Fruit fly (Drosophila melanogaster) whole organism, embryonic: ENCODE results near the gene Pex5.
A peak's percentile ranks its signal among the peaks of the same experiment; 100 is the strongest.

Experiments used
- Atf6 ChIP-seq: fragments of 200-800 bp; sonication (Bioruptor generic); IDR thresholded peaks from 2 replicates; pipeline ENCODE4 v1.3.6; 2022; ENCODE audit warnings: missing biosample characterization, missing genetic modification characterization
- Blimp-1 ChIP-seq: fragments of 200-800 bp; sonication (Bioruptor generic); optimal IDR thresholded peaks from 3 replicates; lab custom pipeline; 2018; ENCODE audit warnings: missing biosample characterization, missing genetic modification characterization, mild to moderate bottlenecking, moderate library complexity, missing genetic modification reagents
- CG10147 ChIP-seq: fragments of 200-800 bp; sonication (Bioruptor generic); optimal IDR thresholded peaks from 2 replicates; lab custom pipeline; 2019; ENCODE audit warnings: missing biosample characterization, mild to moderate bottlenecking, missing genetic modification characterization, moderate library complexity
- CG10209 ChIP-seq: fragments of 200-800 bp; sonication (Bioruptor generic); optimal IDR thresholded peaks from 3 replicates; lab custom pipeline; 2017; ENCODE audit warnings: missing biosample characterization, mild to moderate bottlenecking, missing genetic modification characterization, missing genetic modification reagents
- CG11504 ChIP-seq: fragments of 200-800 bp; sonication (Bioruptor generic); optimal IDR thresholded peaks from 3 replicates; lab custom pipeline; 2019; ENCODE audit warnings: missing biosample characterization, mild to moderate bottlenecking, missing genetic modification characterization, moderate library complexity
- CG12744 ChIP-seq: fragments of 200-800 bp; sonication (Bioruptor generic); optimal IDR thresholded peaks from 2 replicates; lab custom pipeline; 2016; ENCODE audit warnings: missing biosample characterization, missing genetic modification characterization
- CG13894 ChIP-seq: fragments of 200-800 bp; sonication (Bioruptor generic); optimal IDR thresholded peaks from 3 replicates; lab custom pipeline; 2018; ENCODE audit warnings: missing biosample characterization, mild to moderate bottlenecking, missing genetic modification characterization, moderate library complexity
- CG15514 ChIP-seq: fragments of 200-800 bp; sonication (Bioruptor generic); optimal IDR thresholded peaks from 3 replicates; lab custom pipeline; 2017; ENCODE audit warnings: missing biosample characterization, missing genetic modification characterization, mild to moderate bottlenecking, moderate library complexity, missing genetic modification reagents
- CG18599 ChIP-seq: fragments of 200-800 bp; sonication (Bioruptor generic); optimal IDR thresholded peaks from 3 replicates; lab custom pipeline; 2017; ENCODE audit warnings: missing biosample characterization, missing genetic modification characterization, mild to moderate bottlenecking, moderate library complexity, missing genetic modification reagents
- CG2678 ChIP-seq: fragments of 200-800 bp; sonication (Bioruptor generic); optimal IDR thresholded peaks from 3 replicates; lab custom pipeline; 2019; ENCODE audit warnings: missing biosample characterization, mild to moderate bottlenecking, missing genetic modification characterization, moderate library complexity
- CG2889 ChIP-seq: fragments of 200-800 bp; sonication (Bioruptor generic); IDR thresholded peaks from 3 replicates; pipeline ENCODE4 v1.3.6; 2022; ENCODE audit warnings: missing biosample characterization, missing genetic modification characterization
- CG30020 ChIP-seq: fragments of 200-800 bp; optimal IDR thresholded peaks from 2 replicates; lab custom pipeline; 2019; ENCODE audit warnings: missing biosample characterization, mild to moderate bottlenecking, missing genetic modification characterization, moderate library complexity
- CG30431 ChIP-seq: fragments of 200-800 bp; sonication (Bioruptor generic); optimal IDR thresholded peaks from 2 replicates; lab custom pipeline; 2017; ENCODE audit warnings: missing biosample characterization, missing genetic modification characterization
- CG32532 ChIP-seq: fragments of 200-800 bp; sonication (Bioruptor generic); IDR thresholded peaks from 2 replicates; pipeline ENCODE4 v1.3.6; 2022; ENCODE audit warnings: missing biosample characterization, missing genetic modification characterization
- CG32772 ChIP-seq: fragments of 200-800 bp; sonication (Bioruptor generic); IDR thresholded peaks from 2 replicates; pipeline ENCODE4 v1.3.6; 2022; ENCODE audit warnings: missing biosample characterization, missing genetic modification characterization
- CG3407 ChIP-seq: fragments of 200-800 bp; sonication (Bioruptor generic); optimal IDR thresholded peaks from 2 replicates; lab custom pipeline; 2018; ENCODE audit warnings: missing biosample characterization, mild to moderate bottlenecking, missing genetic modification characterization
- CG4617 ChIP-seq: fragments of 200-800 bp; sonication (Bioruptor generic); optimal IDR thresholded peaks from 3 replicates; lab custom pipeline; 2016; ENCODE audit warnings: missing biosample characterization, missing genetic modification characterization, borderline replicate concordance
- CG6791 ChIP-seq: fragments of 200-800 bp; sonication (Bioruptor generic); IDR thresholded peaks from 3 replicates; pipeline ENCODE4 v1.3.6; 2022; ENCODE audit warnings: missing biosample characterization, missing genetic modification characterization; ENCODE audit not compliant: partially characterized antibody
- CG9932 ChIP-seq: fragments of 200-800 bp; sonication (Bioruptor generic); IDR thresholded peaks from 2 replicates; pipeline ENCODE4 v1.3.6; 2022; ENCODE audit warnings: missing biosample characterization, missing genetic modification characterization
- CoRest ChIP-seq: fragments of 200-800 bp; sonication (Bioruptor generic); optimal IDR thresholded peaks from 3 replicates; lab custom pipeline; 2018; ENCODE audit warnings: missing biosample characterization, mild to moderate bottlenecking, missing genetic modification characterization, moderate library complexity
- Dad ChIP-seq: fragments of 200-800 bp; sonication (Bioruptor generic); optimal IDR thresholded peaks from 3 replicates; lab custom pipeline; 2016; ENCODE audit warnings: missing biosample characterization, missing genetic modification characterization
- Dfd ChIP-seq, 2 experiments: fragments of >200 bp; optimal IDR thresholded peaks; 2 replicates each; lab custom pipeline; 2017; ENCODE audit warnings: missing biosample characterization in 2 of 2, missing genetic modification characterization in 2 of 2
- Ets65A ChIP-seq: fragments of 200-800 bp; sonication (Bioruptor generic); peaks from one replicate; lab custom pipeline; 2016; ENCODE audit warnings: missing biosample characterization, missing genetic modification characterization
- Hmr ChIP-seq: fragments of 200-800 bp; sonication (Bioruptor generic); optimal IDR thresholded peaks from 3 replicates; lab custom pipeline; 2017; ENCODE audit warnings: mild to moderate bottlenecking, missing biosample characterization, missing genetic modification reagents, missing genetic modification characterization
- Hmx ChIP-seq: fragments of 200-800 bp; sonication (Bioruptor generic); optimal IDR thresholded peaks from 2 replicates; lab custom pipeline; 2016; ENCODE audit warnings: missing biosample characterization, missing genetic modification characterization
- Hr39 ChIP-seq: fragments of >200 bp; optimal IDR thresholded peaks from 2 replicates; lab custom pipeline; 2017
- Mad ChIP-seq: fragments of 200-800 bp; sonication (Bioruptor generic); optimal IDR thresholded peaks from 2 replicates; lab custom pipeline; 2016; ENCODE audit warnings: missing biosample characterization, missing genetic modification characterization
- PHDP ChIP-seq: fragments of 200-800 bp; sonication (Bioruptor generic); optimal IDR thresholded peaks from 3 replicates; lab custom pipeline; 2018; ENCODE audit warnings: missing biosample characterization, mild to moderate bottlenecking, missing genetic modification characterization, moderate library complexity
- Pdp1 ChIP-seq, 2 experiments: fragments of 200-800 bp; sonication (Bioruptor generic); optimal IDR thresholded peaks; 3 replicates each; lab custom pipeline; 2016; ENCODE audit warnings: missing biosample characterization in 2 of 2, missing genetic modification characterization in 2 of 2, mild to moderate bottlenecking in 1 of 2, moderate library complexity in 1 of 2
- Ptx1 ChIP-seq: fragments of 200-800 bp; sonication (Bioruptor generic); IDR thresholded peaks from 2 replicates; pipeline ENCODE4 v1.3.6; 2022; ENCODE audit warnings: missing biosample characterization, missing genetic modification characterization
- Tbp ChIP-seq: fragments of >200 bp; optimal IDR thresholded peaks from 2 replicates; lab custom pipeline; 2018; ENCODE audit warnings: missing biosample characterization, missing genetic modification characterization
- ac ChIP-seq: fragments of 200-800 bp; sonication (Bioruptor generic); optimal IDR thresholded peaks from 3 replicates; lab custom pipeline; 2017; ENCODE audit warnings: missing biosample characterization, mild to moderate bottlenecking, missing genetic modification characterization
- amos ChIP-seq: fragments of 200-800 bp; sonication (Bioruptor generic); IDR thresholded peaks from 2 replicates; pipeline ENCODE4 v1.3.6; 2022; ENCODE audit warnings: missing biosample characterization, missing genetic modification characterization; ENCODE audit not compliant: partially characterized antibody
- bab2 ChIP-seq: fragments of 200-800 bp; sonication (Bioruptor generic); optimal IDR thresholded peaks from 2 replicates; lab custom pipeline; 2016; ENCODE audit warnings: missing biosample characterization, missing genetic modification characterization
- br ChIP-seq: fragments of >200 bp; optimal IDR thresholded peaks from 2 replicates; lab custom pipeline; 2017
- crol ChIP-seq: fragments of 200-800 bp; sonication (Bioruptor generic); IDR thresholded peaks from 2 replicates; pipeline ENCODE4 v1.3.6; 2022; ENCODE audit warnings: missing biosample characterization, missing genetic modification characterization
- dan ChIP-seq: fragments of 200-800 bp; sonication (Bioruptor generic); IDR thresholded peaks from 2 replicates; pipeline ENCODE4 v1.3.6; 2022; ENCODE audit warnings: missing biosample characterization, missing genetic modification characterization
- eyg ChIP-seq: fragments of 200-800 bp; sonication (Bioruptor generic); optimal IDR thresholded peaks from 3 replicates; lab custom pipeline; 2016; ENCODE audit warnings: missing biosample characterization, missing genetic modification characterization
- gem ChIP-seq: fragments of 200-800 bp; sonication (Bioruptor generic); optimal IDR thresholded peaks from 2 replicates; lab custom pipeline; 2019; ENCODE audit warnings: missing biosample characterization, mild to moderate bottlenecking, missing genetic modification characterization, moderate library complexity
- hth ChIP-seq: fragments of >200 bp; optimal IDR thresholded peaks from 2 replicates; lab custom pipeline; 2017; ENCODE audit warnings: inconsistent platforms
- nau ChIP-seq: fragments of 200-800 bp; sonication (Bioruptor generic); optimal IDR thresholded peaks from 3 replicates; lab custom pipeline; 2017; ENCODE audit warnings: missing biosample characterization, mild to moderate bottlenecking, missing genetic modification characterization, missing genetic modification reagents
- nerfin-2 ChIP-seq: fragments of 200-800 bp; sonication (Bioruptor generic); IDR thresholded peaks from 2 replicates; pipeline ENCODE4 v1.3.6; 2022; ENCODE audit warnings: missing biosample characterization, missing genetic modification characterization; ENCODE audit not compliant: partially characterized antibody
- pfk ChIP-seq: fragments of 200-800 bp; sonication (Bioruptor generic); optimal IDR thresholded peaks from 2 replicates; lab custom pipeline; 2018; ENCODE audit warnings: missing biosample characterization, mild to moderate bottlenecking, missing genetic modification characterization, moderate library complexity
- rib ChIP-seq: fragments of 200-800 bp; sonication (Bioruptor generic); IDR thresholded peaks from 2 replicates; pipeline ENCODE4 v1.3.6; 2022; ENCODE audit warnings: missing biosample characterization, missing genetic modification characterization
- row ChIP-seq: fragments of 200-800 bp; sonication (Bioruptor generic); IDR thresholded peaks from 3 replicates; pipeline ENCODE4 v1.3.6; 2022; ENCODE audit warnings: missing biosample characterization, missing genetic modification characterization
- scrt ChIP-seq: fragments of 200-800 bp; sonication (Bioruptor generic); optimal IDR thresholded peaks from 2 replicates; lab custom pipeline; 2018; ENCODE audit warnings: missing biosample characterization, mild to moderate bottlenecking, missing genetic modification characterization, moderate library complexity
- sens ChIP-seq: fragments of 200-800 bp; sonication (Bioruptor generic); peaks from one replicate; lab custom pipeline; 2016; ENCODE audit warnings: missing biosample characterization, missing genetic modification characterization
- slp2 ChIP-seq: fragments of 200-800 bp; sonication (Bioruptor generic); optimal IDR thresholded peaks from 2 replicates; lab custom pipeline; 2016; ENCODE audit warnings: missing biosample characterization, missing genetic modification characterization
- sna ChIP-seq: fragments of 200-800 bp; sonication (Bioruptor generic); IDR thresholded peaks from 2 replicates; pipeline ENCODE4 v1.3.6; 2022; ENCODE audit warnings: missing biosample characterization, missing genetic modification characterization; ENCODE audit not compliant: partially characterized antibody
- vvl ChIP-seq: fragments of 200-800 bp; sonication (Bioruptor generic); IDR thresholded peaks from 2 replicates; pipeline ENCODE4 v1.3.6; 2022; ENCODE audit warnings: missing biosample characterization, missing genetic modification characterization

Pex5 gene

DNA sequence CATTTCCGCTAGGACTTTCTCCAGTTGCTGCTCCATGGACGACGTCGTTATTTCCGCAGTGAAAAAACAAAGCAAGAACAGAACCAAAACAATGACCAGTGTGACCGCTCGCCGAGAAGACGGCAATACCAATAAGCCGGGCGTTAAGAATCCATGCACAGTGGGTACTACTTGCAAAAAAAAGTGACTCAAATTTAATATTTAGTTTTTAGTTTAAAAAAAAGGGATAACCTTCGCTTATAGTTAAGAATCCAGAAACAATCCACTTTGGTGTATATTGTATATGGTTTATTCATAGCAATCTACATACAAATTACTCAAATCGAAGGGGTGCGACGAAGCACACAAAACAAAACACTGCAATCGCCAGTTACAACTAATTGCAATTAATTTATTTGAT, 10.0 kb downstream of the Pex5 start, which contains the start of gene Lamtor5 (continued):
- peak; percentile 61 for TF ChIP-seq CG15514 (GFP tag; lab: Kevin White, UChicago)
- TF ChIP-seq CoRest: peak; percentile 31
- TF ChIP-seq dan (GFP tag; lab: Robert Waterston, UW): no peak
- peak; percentile 40 for TF ChIP-seq PHDP (tag; lab: Kevin White, UChicago)
- peak; percentile 84 for TF ChIP-seq row (GFP tag; lab: Robert Waterston, UW)
- TF ChIP-seq CG12744 (GFP tag; lab: Kevin White, UChicago): peak; percentile 24
- no peak for TF ChIP-seq nau (GFP tag; lab: Kevin White, UChicago)
- TF ChIP-seq Hr39 (lab: Kevin White, UChicago): no peak
- TF ChIP-seq amos (GFP tag; lab: Robert Waterston, UW): peak; percentile 47; the same call in 1 of the 2 replicates
- peak; percentile 14 for TF ChIP-seq Dad (GFP tag; lab: Kevin White, UChicago)
- TF ChIP-seq CG9932: peak; percentile 76
- peak; percentile 10 for TF ChIP-seq Mad
- TF ChIP-seq sna (GFP tag; lab: Robert Waterston, UW): no peak
- no peak for TF ChIP-seq crol
- peak; percentile 21 for TF ChIP-seq CG4617 (GFP tag; lab: Kevin White, UChicago)
- TF ChIP-seq CG10209 (GFP tag; lab: Kevin White, UChicago): peak; percentile 5
- no peak for TF ChIP-seq Ptx1
- no peak for TF ChIP-seq CG10147 (GFP tag; lab: Kevin White, UChicago)
- no peak for TF ChIP-seq br
- TF ChIP-seq scrt (GFP tag; lab: Kevin White, UChicago): no peak
- peak; percentile 35 for TF ChIP-seq bab2
- no peak for TF ChIP-seq Dfd (GFP tag; optimal IDR thresholded peaks at IDR 0.05; lab: Kevin White, UChicago)
- TF ChIP-seq eyg (GFP tag; lab: Kevin White, UChicago): no peak
- peak; percentile 23; the same call in 1 of the 2 replicates for TF ChIP-seq nerfin-2 (GFP tag; lab: Robert Waterston, UW)
- TF ChIP-seq CG11504: peak; percentile 47
- TF ChIP-seq CG18599 (GFP tag; lab: Kevin White, UChicago): peak; percentile 42
- no peak for TF ChIP-seq CG2889 (GFP tag; lab: Robert Waterston, UW)
- no peak for TF ChIP-seq CG30431
- peak; percentile 43 for TF ChIP-seq CG13894 (tag; lab: Kevin White, UChicago)
- no peak for TF ChIP-seq ac
- TF ChIP-seq Tbp: no peak

dm6 chrX:1856605-1857004, 12.3 kb downstream of the Pex5 start:
- peak; percentile 99 for TF ChIP-seq Blimp-1 (GFP tag; lab: Kevin White, UChicago)
- TF ChIP-seq vvl: no peak
- TF ChIP-seq sens (GFP tag; lab: Kevin White, UChicago): no peak

- TF ChIP-seq Hmx (GFP tag; lab: Kevin White, UChicago): no peak
- peak in 1 of 2 experiments; percentile 65 for TF ChIP-seq Pdp1 (GFP tag; optimal IDR thresholded peaks at IDR 0.05; lab: Kevin White, UChicago)
- peak; percentile 62 for TF ChIP-seq Ets65A (GFP tag; lab: Kevin White, UChicago)
Measured at dm6 chrX:1854873-1855272, 14.0 kb downstream of the Pex5 start.

- no peak for TF ChIP-seq slp2 (GFP tag; lab: Kevin White, UChicago)
- peak; percentile 58; the same call in 1 of the 2 replicates for TF ChIP-seq CG32532
- TF ChIP-seq Atf6 (GFP tag; lab: Robert Waterston, UW): peak; percentile 92
- peak; percentile 79 for TF ChIP-seq CG2678
- TF ChIP-seq pfk (GFP tag; lab: Kevin White, UChicago): peak; percentile 43
- TF ChIP-seq Hmr: peak; percentile 95
- TF ChIP-seq rib: peak; percentile 80
- no peak for TF ChIP-seq hth (lab: Kevin White, UChicago)
- peak; percentile 36 for TF ChIP-seq gem
- TF ChIP-seq CG30020 (tag; lab: Kevin White, UChicago): no peak
- peak; percentile 9 for TF ChIP-seq CG3407 (GFP tag; lab: Kevin White, UChicago)
- 0 out of 2 replicates have a peak, but pooled peaks have one; percentile 21 for TF ChIP-seq CG32772 (GFP tag; lab: Robert Waterston, UW)
- no peak for TF ChIP-seq CG6791 (GFP tag; lab: Robert Waterston, UW)
Measured at dm6 chrX:1854070-1854469, 14.8 kb downstream of the Pex5 start.
